Worm (Caenorhabditis elegans): ENCODE measurements around the gene C06G4.4.

C06G4.4 gene

ce11 chrIII:7941417-7941816, 36.2 kb downstream of the C06G4.4 start, which contains the start of gene kle-2:
Gene kle-2 (plus strand): TSS chrIII:7941717.
- no peak for TF ChIP-seq lir-3 (tag; optimal IDR thresholded peaks at IDR 0.05)
- no peak for TF ChIP-seq saeg-2 (GFP tag; IDR thresholded peaks at IDR 0.05)
- no peak for TF ChIP-seq ZK546.5 (tag; optimal IDR thresholded peaks at IDR 0.05)
- TF ChIP-seq mdl-1 (tag; optimal IDR thresholded peaks at IDR 0.05), result no peak
- no peak for TF ChIP-seq lin-38 (GFP tag; IDR thresholded peaks at IDR 0.05)
- TF ChIP-seq F26F4.8 (GFP tag; conservative IDR thresholded peaks at IDR 0.05), result no peak
- TF ChIP-seq pqm-1 (tag; optimal IDR thresholded peaks at IDR 0.05), result no peak
- no peak for TF ChIP-seq ctbp-1 (GFP tag; IDR thresholded peaks at IDR 0.05)
- no peak for TF ChIP-seq cey-2 (tag; optimal IDR thresholded peaks at IDR 0.05; ENCODE audit: borderline replicate concordance, insufficient read depth)
- TF ChIP-seq F44E2.7 (GFP tag; IDR thresholded peaks at IDR 0.05), result no peak
- TF ChIP-seq lim-7 (GFP tag; IDR thresholded peaks at IDR 0.05), result no peak
- TF ChIP-seq ztf-11 (tag; optimal IDR thresholded peaks at IDR 0.05), result no peak

- TF ChIP-seq rbr-2 (tag; optimal IDR thresholded peaks at IDR 0.05) (no peak), madf-9 (GFP tag; conservative IDR thresholded peaks at IDR 0.05) (no peak), mes-2 (tag; optimal IDR thresholded peaks at IDR 0.05; ENCODE audit: poor library complexity, severe bottlenecking) (peak; percentile 77), hmg-1.1 (GFP tag; IDR thresholded peaks at IDR 0.05) (peak; percentile 65; the same call in 1 of the 2 replicates), hif-1 (tag; optimal IDR thresholded peaks at IDR 0.05) (peak in 1 of 2 experiments; percentile 27), fkh-10 (GFP tag; optimal IDR thresholded peaks at IDR 0.05) (peak; percentile 38), hlh-30 (tag; optimal IDR thresholded peaks at IDR 0.05; ENCODE audit: insufficient read depth) (peak; percentile 79), daf-19 (GFP tag; conservative IDR thresholded peaks at IDR 0.05) (no peak), nhr-28 (tag; optimal IDR thresholded peaks at IDR 0.05) (peak; percentile 52), lir-3 (tag; optimal IDR thresholded peaks at IDR 0.05) (no peak), ceh-20 (GFP tag; IDR thresholded peaks at IDR 0.05) (no peak), ctbp-1 (GFP tag; IDR thresholded peaks at IDR 0.05) (no peak), sdz-12 (GFP tag; optimal IDR thresholded peaks at IDR 0.05) (no peak), dpl-1 (GFP tag; optimal IDR thresholded peaks at IDR 0.05) (peak; percentile 96), Y75B8A.6 (GFP tag; IDR thresholded peaks at IDR 0.05) (no peak), Y48G9A.11 (GFP tag; IDR thresholded peaks at IDR 0.05) (peak; percentile 94), ceh-44 (GFP tag; IDR thresholded peaks at IDR 0.05) (no peak), tag-97 (GFP tag; IDR thresholded peaks at IDR 0.05) (no peak), nhr-25 (tag; optimal IDR thresholded peaks at IDR 0.05; ENCODE audit: borderline replicate concordance, insufficient read depth) (peak; percentile 55), zfp-2 (tag; optimal IDR thresholded peaks at IDR 0.05) (no peak), ZK337.2 (GFP tag; IDR thresholded peaks at IDR 0.05) (no peak), lsy-2 (tag; optimal IDR thresholded peaks at IDR 0.05) (peak in 1 of 2 experiments; percentile 83), tra-1 (GFP tag; IDR thresholded peaks at IDR 0.05) (no peak), ztf-7 (tag; optimal IDR thresholded peaks at IDR 0.05) (no peak), nhr-11 (tag; optimal IDR thresholded peaks at IDR 0.05) (peak; percentile 11), lin-38 (GFP tag; IDR thresholded peaks at IDR 0.05) (no peak; the same call in 1 of the 2 replicates), aha-1 (tag) (peak; percentile 62), zip-2 (tag; optimal IDR thresholded peaks at IDR 0.05) (no peak), mep-1 (tag; optimal IDR thresholded peaks at IDR 0.05) (no peak), dve-1 (tag; optimal IDR thresholded peaks at IDR 0.05; ENCODE audit: insufficient read depth) (peak; percentile 26), T20F7.1 (GFP tag; optimal IDR thresholded peaks at IDR 0.05) (peak; percentile 99), nhr-6 (tag; optimal IDR thresholded peaks at IDR 0.05) (peak; percentile 45)
Observed at ce11 chrIII:7940819-7941218, 36.8 kb downstream of the C06G4.4 start, which contains the start of gene C29E4.12. Gene C29E4.12 (plus strand): TSS chrIII:7941151.

Data from whole organism, L4 larva.